Worm (Caenorhabditis elegans): ENCODE measurements around the gene cah-1.
A peak's percentile ranks its signal among the peaks of the same experiment; 100 is the strongest.

cah-1 gene

DNA sequence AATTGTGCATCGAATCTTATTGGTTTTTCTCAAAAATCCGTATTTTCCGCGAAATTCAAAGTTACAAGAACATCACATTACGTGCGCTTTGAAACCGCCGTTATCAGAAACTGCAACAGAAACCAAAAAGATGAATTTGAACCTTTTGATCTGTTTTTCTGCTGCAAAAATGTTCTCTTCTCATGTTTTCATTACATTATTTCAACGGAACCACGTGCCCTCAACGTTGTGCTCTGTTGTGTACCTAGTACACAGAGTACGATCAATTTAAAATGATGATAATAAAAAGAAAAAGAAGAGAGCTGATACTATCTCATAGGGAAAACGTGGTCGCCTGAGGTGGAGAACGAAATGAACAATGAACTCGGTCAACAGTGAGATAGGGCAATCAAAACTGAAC lies 7.4 kb downstream of the cah-1 start:
- TF ChIP-seq gmeb-1 (tag; optimal IDR thresholded peaks at IDR 0.05), result peak; percentile 61
- TF ChIP-seq lin-11 (tag; optimal IDR thresholded peaks at IDR 0.05), result no peak
- peak; percentile 90 for TF ChIP-seq crh-2 (tag; optimal IDR thresholded peaks at IDR 0.05)
- TF ChIP-seq mbf-1 (tag; optimal IDR thresholded peaks at IDR 0.05), result no peak
- no peak for TF ChIP-seq mab-5 (tag; optimal IDR thresholded peaks at IDR 0.05)
- TF ChIP-seq lin-39 (tag; optimal IDR thresholded peaks at IDR 0.05), result no peak
- peak; percentile 14 for TF ChIP-seq nhr-25 (tag; optimal IDR thresholded peaks at IDR 0.05)
- TF ChIP-seq ZK546.5 (tag; optimal IDR thresholded peaks at IDR 0.05), result no peak
- TF ChIP-seq ztf-4 (tag; optimal IDR thresholded peaks at IDR 0.05), result peak; percentile 75
- no peak for TF ChIP-seq dmd-4 (tag; optimal IDR thresholded peaks at IDR 0.05)
- TF ChIP-seq R02D3.7 (tag; optimal IDR thresholded peaks at IDR 0.05), result no peak
- TF ChIP-seq alr-1 (tag; optimal IDR thresholded peaks at IDR 0.05), result no peak
- TF ChIP-seq lin-13 (GFP tag; optimal IDR thresholded peaks at IDR 0.05), result peak; percentile 14
- TF ChIP-seq elt-3 (tag; optimal IDR thresholded peaks at IDR 0.05), result no peak
- TF ChIP-seq nhr-12 (tag; optimal IDR thresholded peaks at IDR 0.05), result no peak
- no peak for TF ChIP-seq nhr-23 (tag; optimal IDR thresholded peaks at IDR 0.05)
- TF ChIP-seq F13H6.1 (tag; optimal IDR thresholded peaks at IDR 0.05), result peak; percentile 89
- TF ChIP-seq nhr-77 (tag; optimal IDR thresholded peaks at IDR 0.05), result no peak
- peak; percentile 82 for TF ChIP-seq nhr-129 (tag; optimal IDR thresholded peaks at IDR 0.05)
- TF ChIP-seq unc-55 (GFP tag; optimal IDR thresholded peaks at IDR 0.05), result no peak
- TF ChIP-seq peb-1 (tag; optimal IDR thresholded peaks at IDR 0.05), result no peak
- TF ChIP-seq C34F6.9 (tag; optimal IDR thresholded peaks at IDR 0.05), result peak; percentile 51
- peak; percentile 65 for TF ChIP-seq blmp-1 (tag; optimal IDR thresholded peaks at IDR 0.05; ENCODE audit: insufficient read depth)
- TF ChIP-seq aly-2 (tag; optimal IDR thresholded peaks at IDR 0.05), result no peak
- peak; percentile 76 to 88 for TF ChIP-seq mdl-1 (tag; optimal IDR thresholded peaks at IDR 0.05)
- TF ChIP-seq ceh-16 (tag; optimal IDR thresholded peaks at IDR 0.05), result no peak
- TF ChIP-seq egl-27 (tag; optimal IDR thresholded peaks at IDR 0.05), result peak; percentile 66
- TF ChIP-seq nhr-10 (tag; optimal IDR thresholded peaks at IDR 0.05), result no peak
- TF ChIP-seq ama-1 (optimal IDR thresholded peaks at IDR 0.05), result peak; percentile 43
- TF ChIP-seq nhr-21 (tag; optimal IDR thresholded peaks at IDR 0.05), result peak; percentile 91
- TF ChIP-seq unc-62 (GFP tag; optimal IDR thresholded peaks at IDR 0.05), result no peak
- TF ChIP-seq sem-4 (tag; optimal IDR thresholded peaks at IDR 0.05), result no peak
- peak; percentile 69 for TF ChIP-seq fos-1 (tag; optimal IDR thresholded peaks at IDR 0.05)
- no peak for TF ChIP-seq nhr-237 (tag; optimal IDR thresholded peaks at IDR 0.05)
- TF ChIP-seq sma-9 (GFP tag; optimal IDR thresholded peaks at IDR 0.05), result peak; percentile 99
- no peak for TF ChIP-seq sma-9 (tag; optimal IDR thresholded peaks at IDR 0.05)
- no peak for TF ChIP-seq elt-1 (tag; optimal IDR thresholded peaks at IDR 0.05)
- no peak for TF ChIP-seq nhr-11 (tag; optimal IDR thresholded peaks at IDR 0.05)
- TF ChIP-seq skn-1 (tag; optimal IDR thresholded peaks at IDR 0.05), result peak; percentile 63
- TF ChIP-seq lsy-2 (tag; optimal IDR thresholded peaks at IDR 0.05), result peak in 1 of 2 experiments; percentile 76
- TF ChIP-seq ztf-11 (tag; optimal IDR thresholded peaks at IDR 0.05), result no peak
- no peak for TF ChIP-seq zag-1 (tag; optimal IDR thresholded peaks at IDR 0.05)
- TF ChIP-seq ztf-1 (GFP tag; conservative IDR thresholded peaks at IDR 0.05), result no peak
- TF ChIP-seq sma-3 (GFP tag; optimal IDR thresholded peaks at IDR 0.05), result peak; percentile 81
- no peak for TF ChIP-seq snpc-4 (tag; optimal IDR thresholded peaks at IDR 0.05)
- TF ChIP-seq Y55F3AM.14 (GFP tag; optimal IDR thresholded peaks at IDR 0.05), result peak; percentile 62
- TF ChIP-seq nhr-6 (tag; optimal IDR thresholded peaks at IDR 0.05), result peak; percentile 2
- no peak for TF ChIP-seq ceh-82 (tag; optimal IDR thresholded peaks at IDR 0.05)
- TF ChIP-seq unc-39 (tag; optimal IDR thresholded peaks at IDR 0.05), result no peak
